Worm (Caenorhabditis elegans) whole organism, L4 larva: ENCODE results near the gene cdc-73.

Source experiments
- D1046.2 ChIP-seq: fragments of 200-800 bp; sonication (Bioruptor generic); IDR thresholded peaks from 2 replicates; pipeline ENCODE4 v1.3.6; 2022; ENCODE audit warnings: missing genetic modification characterization, missing compliant biosample characterization
- F26F4.8 ChIP-seq: fragments of 200-800 bp; sonication (Bioruptor generic); conservative IDR thresholded peaks from 2 replicates; pipeline ENCODE4 v1.3.6; 2022; ENCODE audit warnings: missing genetic modification characterization, missing compliant biosample characterization
- F49E8.2 ChIP-seq: sonication (generic microtip); optimal IDR thresholded peaks from 2 replicates; lab custom pipeline; 2016; ENCODE audit warnings: missing compliant biosample characterization, mild to moderate bottlenecking, missing genetic modification characterization, borderline replicate concordance
- Y105C5A.15 ChIP-seq: fragments of 200-800 bp; sonication (Bioruptor generic); IDR thresholded peaks from 2 replicates; pipeline ENCODE4 v1.3.6; 2022; ENCODE audit warnings: missing genetic modification characterization, missing compliant biosample characterization
- Y75B8A.6 ChIP-seq: fragments of 200-800 bp; sonication (Bioruptor generic); IDR thresholded peaks from 2 replicates; pipeline ENCODE4 v1.3.6; 2022; ENCODE audit warnings: missing genetic modification reagents, missing genetic modification characterization, missing compliant biosample characterization
- aly-2 ChIP-seq: sonication (generic microtip); optimal IDR thresholded peaks from 2 replicates; lab custom pipeline; 2018; ENCODE audit warnings: missing biosample characterization, missing genetic modification characterization
- ama-1 ChIP-seq: fragments of 150-350 bp; optimal IDR thresholded peaks from 2 replicates; lab custom pipeline; 2014; ENCODE audit warnings: inconsistent platforms, mixed read lengths
- arid-1 ChIP-seq: fragments of 200-800 bp; sonication (Bioruptor generic); conservative IDR thresholded peaks from 2 replicates; pipeline ENCODE4 v1.3.6; 2022; ENCODE audit warnings: missing genetic modification reagents, missing genetic modification characterization, missing compliant biosample characterization
- attf-4 ChIP-seq: sonication (generic microtip); optimal IDR thresholded peaks from 3 replicates; lab custom pipeline; 2017; ENCODE audit warnings: missing biosample characterization, missing genetic modification characterization
- ceh-20 ChIP-seq: fragments of 200-800 bp; sonication (Bioruptor generic); IDR thresholded peaks from 2 replicates; pipeline ENCODE4 v1.3.6; 2022; ENCODE audit warnings: missing genetic modification reagents, missing genetic modification characterization, missing compliant biosample characterization
- ceh-28 ChIP-seq: fragments of 150-350 bp; optimal IDR thresholded peaks from 2 replicates; lab custom pipeline; 2014; ENCODE audit warnings: missing biosample characterization, missing genetic modification reagents, missing genetic modification characterization
- ceh-44 ChIP-seq: fragments of 200-800 bp; sonication (Bioruptor generic); IDR thresholded peaks from 2 replicates; pipeline ENCODE4 v1.3.6; 2022; ENCODE audit warnings: missing genetic modification reagents, missing genetic modification characterization, missing compliant biosample characterization
- ceh-82 ChIP-seq: sonication (generic microtip); optimal IDR thresholded peaks from 2 replicates; lab custom pipeline; 2017; ENCODE audit warnings: missing biosample characterization, missing genetic modification characterization
- cey-2 ChIP-seq: sonication (generic microtip); optimal IDR thresholded peaks from 3 replicates; lab custom pipeline; 2017; ENCODE audit warnings: missing genetic modification characterization, mild to moderate bottlenecking, missing compliant biosample characterization, antibody characterized with exemption, borderline replicate concordance; ENCODE audit not compliant: insufficient read depth
- ctbp-1 ChIP-seq: fragments of 200-800 bp; sonication (Bioruptor generic); IDR thresholded peaks from 2 replicates; pipeline ENCODE4 v1.3.6; 2022; ENCODE audit warnings: missing genetic modification reagents, missing genetic modification characterization, missing compliant biosample characterization
- daf-12 ChIP-seq: fragments of 150-350 bp; optimal IDR thresholded peaks from 2 replicates; lab custom pipeline; 2014; ENCODE audit warnings: missing biosample characterization, missing genetic modification reagents, missing genetic modification characterization
- daf-16 ChIP-seq, 3 experiments: sonication (generic microtip); optimal IDR thresholded peaks; 2 replicates each; lab custom pipeline; 2016 to 2017; ENCODE audit warnings: missing genetic modification characterization in 3 of 3, missing genetic modification reagents in 3 of 3, mild to moderate bottlenecking in 2 of 3, missing compliant biosample characterization in 2 of 3, missing biosample characterization in 1 of 3, moderate library complexity in 1 of 3
- dve-1 ChIP-seq: sonication (generic microtip); optimal IDR thresholded peaks from 2 replicates; lab custom pipeline; 2017; ENCODE audit warnings: antibody characterized with exemption, mild to moderate bottlenecking, missing genetic modification characterization, missing compliant biosample characterization; ENCODE audit not compliant: insufficient read depth
- fkh-10 ChIP-seq: fragments of 150-350 bp; optimal IDR thresholded peaks from 2 replicates; lab custom pipeline; 2014; ENCODE audit warnings: missing biosample characterization, missing genetic modification reagents, missing genetic modification characterization
- gei-8 ChIP-seq: fragments of 200-800 bp; sonication (Bioruptor generic); optimal IDR thresholded peaks from 2 replicates; lab custom pipeline; 2018; ENCODE audit warnings: mild to moderate bottlenecking, missing genetic modification characterization, missing compliant biosample characterization
- hif-1 ChIP-seq, 2 experiments: sonication (generic microtip); optimal IDR thresholded peaks; 2 replicates each; lab custom pipeline; 2016 to 2017; ENCODE audit warnings: missing compliant biosample characterization in 2 of 2, missing genetic modification characterization in 2 of 2, missing genetic modification reagents in 2 of 2, missing genotype in 2 of 2, mild to moderate bottlenecking in 1 of 2
- hmg-1.1 ChIP-seq: fragments of 200-800 bp; sonication (Bioruptor generic); IDR thresholded peaks from 2 replicates; pipeline ENCODE4 v1.3.6; 2022; ENCODE audit warnings: missing genetic modification reagents, missing genetic modification characterization, missing compliant biosample characterization
- lin-1 ChIP-seq: fragments of 200-800 bp; sonication (Bioruptor generic); IDR thresholded peaks from 2 replicates; pipeline ENCODE4 v1.3.6; 2022; ENCODE audit warnings: missing genetic modification reagents, missing genetic modification characterization, missing compliant biosample characterization
- lin-38 ChIP-seq: fragments of 200-800 bp; sonication (Bioruptor generic); IDR thresholded peaks from 2 replicates; pipeline ENCODE4 v1.3.6; 2022; ENCODE audit warnings: missing genetic modification reagents, missing genetic modification characterization, missing compliant biosample characterization
- lin-39 ChIP-seq: fragments of 150-350 bp; optimal IDR thresholded peaks from 2 replicates; lab custom pipeline; 2014; ENCODE audit warnings: missing biosample characterization, missing genetic modification reagents, missing genetic modification characterization
- madf-5 ChIP-seq, 2 experiments: fragments of 200-800 bp; sonication (Bioruptor generic); IDR thresholded peaks; 2 replicates each; pipeline ENCODE4 v1.3.6; 2022; ENCODE audit warnings: missing compliant biosample characterization in 2 of 2, missing genetic modification characterization in 2 of 2
- mdl-1 ChIP-seq, 2 experiments: fragments of 150-350 bp in 1 of 2; sonication (generic microtip) in 1 of 2; optimal IDR thresholded peaks; 2 replicates each; lab custom pipeline; 2014 to 2017; ENCODE audit warnings: missing biosample characterization in 2 of 2, missing genetic modification characterization in 2 of 2
- mdt-29 ChIP-seq: fragments of 200-800 bp; sonication (Bioruptor generic); IDR thresholded peaks from 2 replicates; pipeline ENCODE4 v1.3.6; 2022; ENCODE audit warnings: missing genetic modification reagents, missing genetic modification characterization, missing compliant biosample characterization
- nhr-25 ChIP-seq: sonication (generic microtip); optimal IDR thresholded peaks from 2 replicates; lab custom pipeline; 2017; ENCODE audit warnings: missing genetic modification characterization, mild to moderate bottlenecking, missing compliant biosample characterization, antibody characterized with exemption, moderate library complexity, borderline replicate concordance; ENCODE audit not compliant: insufficient read depth
- nhr-41 ChIP-seq: fragments of 200-800 bp; sonication (Bioruptor generic); IDR thresholded peaks from 2 replicates; pipeline ENCODE4 v1.3.6; 2022; ENCODE audit warnings: missing genetic modification reagents, missing genetic modification characterization, missing compliant biosample characterization
- nhr-48 ChIP-seq: sonication (generic microtip); optimal IDR thresholded peaks from 2 replicates; lab custom pipeline; 2016; ENCODE audit warnings: mild to moderate bottlenecking, missing genetic modification characterization, missing compliant biosample characterization
- nhr-76 ChIP-seq: fragments of 150-350 bp; optimal IDR thresholded peaks from 2 replicates; lab custom pipeline; 2014; ENCODE audit warnings: missing biosample characterization, missing genetic modification characterization
- nhr-77 ChIP-seq: fragments of 150-350 bp; optimal IDR thresholded peaks from 2 replicates; lab custom pipeline; 2014; ENCODE audit warnings: missing biosample characterization, missing genetic modification characterization
- php-3 ChIP-seq: fragments of 200-800 bp; sonication (Bioruptor generic); IDR thresholded peaks from 2 replicates; pipeline ENCODE4 v1.3.6; 2022; ENCODE audit warnings: missing genetic modification reagents, missing genetic modification characterization, missing compliant biosample characterization
- pqm-1 ChIP-seq: sonication (generic microtip); optimal IDR thresholded peaks from 2 replicates; lab custom pipeline; 2017; ENCODE audit warnings: missing biosample characterization, missing genetic modification characterization
- rbr-2 ChIP-seq: sonication (generic microtip); optimal IDR thresholded peaks from 2 replicates; lab custom pipeline; 2016; ENCODE audit warnings: missing genotype, missing genetic modification characterization, missing compliant biosample characterization
- set-16 ChIP-seq: fragments of 200-800 bp; sonication (Bioruptor generic); IDR thresholded peaks from 2 replicates; pipeline ENCODE4 v1.3.6; 2022; ENCODE audit warnings: missing genetic modification reagents, missing genetic modification characterization, missing compliant biosample characterization
- snpc-4 ChIP-seq: fragments of 150-350 bp; optimal IDR thresholded peaks from 2 replicates; lab custom pipeline; 2014; ENCODE audit warnings: missing biosample characterization, missing genetic modification characterization
- spr-1 ChIP-seq: sonication (generic microtip); optimal IDR thresholded peaks from 2 replicates; lab custom pipeline; 2016; ENCODE audit warnings: mild to moderate bottlenecking, missing genetic modification characterization, missing compliant biosample characterization
- tra-1 ChIP-seq: fragments of 200-800 bp; sonication (Bioruptor generic); IDR thresholded peaks from 2 replicates; pipeline ENCODE4 v1.3.6; 2022; ENCODE audit warnings: missing genetic modification reagents, missing genetic modification characterization, missing compliant biosample characterization
- unc-39 ChIP-seq: sonication (generic microtip); optimal IDR thresholded peaks from 2 replicates; lab custom pipeline; 2017; ENCODE audit warnings: missing biosample characterization, missing genetic modification characterization
- vab-7 ChIP-seq: fragments of 200-800 bp; sonication (Bioruptor generic); IDR thresholded peaks from 2 replicates; pipeline ENCODE4 v1.3.6; 2022; ENCODE audit warnings: missing genetic modification reagents, missing genetic modification characterization, missing compliant biosample characterization
- zag-1 ChIP-seq: fragments of 150-350 bp; optimal IDR thresholded peaks from 2 replicates; lab custom pipeline; 2014; ENCODE audit warnings: missing biosample characterization, missing genetic modification characterization
- zfp-2 ChIP-seq: sonication (generic microtip); optimal IDR thresholded peaks from 2 replicates; lab custom pipeline; 2016; ENCODE audit warnings: mild to moderate bottlenecking, missing genetic modification characterization, missing compliant biosample characterization
- ztf-7 ChIP-seq: fragments of 150-350 bp; optimal IDR thresholded peaks from 2 replicates; lab custom pipeline; 2014; ENCODE audit warnings: missing biosample characterization, missing genetic modification characterization

The cdc-73 gene

ce11 chrIV:4034883-4035282 lies 7.5 kb upstream of the cdc-73 start, which contains the start of gene hlh-30 (continued):
- TF ChIP-seq rbr-2 (tag; lab: Kevin White, UChicago) (peak; percentile 72), zfp-2 (no peak), ztf-7 (tag; lab: Kevin White, UChicago) (no peak), mdl-1 (tag; optimal IDR thresholded peaks at IDR 0.05; lab: Kevin White, UChicago) (peak in 1 of 2 experiments; percentile 35), hif-1 (tag; optimal IDR thresholded peaks at IDR 0.05; lab: Kevin White, UChicago) (peak in 1 of 2 experiments; percentile 73), nhr-48 (tag; lab: Kevin White, UChicago) (peak; percentile 20), tra-1 (GFP tag; lab: Robert Waterston, UW) (0 out of 2 replicates have a peak, but pooled peaks have one; percentile 38), arid-1 (no peak)
- TF ChIP-seq, all 104 proteins: peak for 27

- TF ChIP-seq attf-4 (tag; lab: Kevin White, UChicago): no peak
- no peak for TF ChIP-seq unc-39 (tag; lab: Kevin White, UChicago)
- no peak for TF ChIP-seq mdt-29
- no peak for TF ChIP-seq aly-2
- TF ChIP-seq gei-8: no peak
- no peak for TF ChIP-seq daf-12 (tag; lab: Kevin White, UChicago)
- no peak for TF ChIP-seq ceh-82 (tag; lab: Kevin White, UChicago)
- no peak for TF ChIP-seq D1046.2 (GFP tag; lab: Robert Waterston, UW)
- TF ChIP-seq ctbp-1 (GFP tag; lab: Robert Waterston, UW): no peak
- no peak for TF ChIP-seq F49E8.2 (tag; lab: Kevin White, UChicago)
- no peak for TF ChIP-seq ceh-20
- TF ChIP-seq ceh-44 (GFP tag; lab: Robert Waterston, UW): no peak
- TF ChIP-seq hmg-1.1 (GFP tag; lab: Robert Waterston, UW): no peak
- TF ChIP-seq snpc-4 (tag; lab: Kevin White, UChicago): no peak
- no peak for TF ChIP-seq nhr-76 (tag; lab: Kevin White, UChicago)
- TF ChIP-seq, all 104 proteins: peak for 0
Measured at ce11 chrIV:4039984-4040383, 2.4 kb upstream of the cdc-73 start, which contains the start of gene F35F11.2. Gene F35F11.2 (plus strand): TSS chrIV:4040284.

- TF ChIP-seq ceh-28 (tag; lab: Kevin White, UChicago) (peak; percentile 61), madf-5 (GFP tag; IDR thresholded peaks at IDR 0.05; lab: Robert Waterston, UW) (no peak), set-16 (GFP tag; lab: Robert Waterston, UW) (peak; percentile 23; the same call in 1 of the 2 replicates)
Measured at ce11 chrIV:4041006-4041405, 1.4 kb upstream of the cdc-73 start.

DNA sequence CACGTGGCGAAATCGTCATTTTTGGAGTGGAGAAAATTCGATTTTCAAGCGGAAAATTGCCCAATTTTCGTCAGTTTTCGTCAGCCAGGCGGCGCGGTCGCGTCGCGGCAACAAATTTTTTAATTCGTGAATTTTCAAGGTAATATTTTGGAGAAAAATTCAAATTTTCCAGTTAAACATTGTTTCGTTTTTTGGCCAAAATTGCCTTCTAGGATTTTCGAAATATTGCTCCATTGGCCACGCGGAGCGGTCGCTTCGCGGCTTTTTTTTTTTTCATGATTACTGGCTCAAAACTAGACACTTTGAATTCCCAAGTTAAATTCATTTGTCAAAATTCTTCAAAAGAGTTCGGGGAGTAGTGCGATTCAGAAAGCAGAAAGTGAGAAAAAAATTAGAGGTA lies 5.3 kb downstream of the cdc-73 start:
- TF ChIP-seq vab-7 (GFP tag; lab: Robert Waterston, UW) (no peak), daf-16 (GFP tag; optimal IDR thresholded peaks at IDR 0.05; lab: Kevin White, UChicago) (no peak), daf-16 (tag; optimal IDR thresholded peaks at IDR 0.05; lab: Kevin White, UChicago) (no peak), daf-12 (tag; lab: Kevin White, UChicago) (no peak), lin-1 (GFP tag; lab: Robert Waterston, UW) (no peak), nhr-48 (tag; lab: Kevin White, UChicago) (no peak), nhr-41 (GFP tag; lab: Robert Waterston, UW) (no peak), nhr-77 (no peak), php-3 (GFP tag; lab: Robert Waterston, UW) (no peak), tra-1 (GFP tag; lab: Robert Waterston, UW) (no peak), nhr-25 (no peak), hif-1 (tag; optimal IDR thresholded peaks at IDR 0.05; lab: Kevin White, UChicago) (no peak), spr-1 (tag; lab: Kevin White, UChicago) (no peak), F26F4.8 (GFP tag; lab: Robert Waterston, UW) (no peak), zag-1 (no peak), cey-2 (tag; lab: Kevin White, UChicago) (no peak), lin-38 (GFP tag; lab: Robert Waterston, UW) (peak; percentile 56), Y75B8A.6 (GFP tag; lab: Robert Waterston, UW) (no peak), pqm-1 (no peak), ama-1 (lab: Kevin White, UChicago) (peak; percentile 46), snpc-4 (tag; lab: Kevin White, UChicago) (no peak), ceh-44 (GFP tag; lab: Robert Waterston, UW) (no peak), Y105C5A.15 (no peak), lin-39 (tag; lab: Kevin White, UChicago) (no peak), dve-1 (tag; lab: Kevin White, UChicago) (no peak), fkh-10 (GFP tag; lab: Kevin White, UChicago) (no peak)
